Fruit fly (Drosophila melanogaster) S2 (cell line): ENCODE measurements around the gene Obp83b.
A peak's percentile ranks its signal among the peaks of the same experiment; 100 is the strongest.

Experiments
- CG8478 ChIP-seq: fragments of >200 bp; optimal IDR thresholded peaks from 2 replicates; lab custom pipeline; 2018
- CTCF ChIP-seq, 2 experiments: fragments of >200 bp; optimal IDR thresholded peaks; 2 replicates each; lab custom pipeline; 2018

Obp83b gene

dm6 chr3R:5937715-5938114 lies 38.9 kb downstream of the Obp83b start:
- no peak for TF ChIP-seq CG8478 (lab: Kevin White, UChicago)
- TF ChIP-seq CTCF (optimal IDR thresholded peaks at IDR 0.05; lab: Kevin White, UChicago) = no peak

DNA sequence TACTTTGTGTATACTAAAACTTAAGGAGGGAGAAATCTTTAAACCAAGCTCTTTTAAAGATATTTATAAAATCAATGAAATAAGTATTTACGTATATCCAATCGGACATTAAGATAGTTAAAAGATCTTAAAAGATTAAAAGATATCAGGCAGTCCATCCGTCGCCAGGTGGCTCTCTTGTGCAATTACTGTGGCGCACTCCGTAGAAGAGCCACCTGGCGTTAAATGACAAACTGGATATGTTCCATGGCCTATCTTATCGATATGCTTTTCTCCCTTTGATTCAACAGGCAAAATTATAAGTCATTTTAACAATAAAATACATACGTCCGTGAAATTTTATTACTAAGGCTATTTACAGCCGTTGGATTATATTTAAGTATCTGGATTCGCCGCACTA lies 48.8 kb downstream of the Obp83b start:
- TF ChIP-seq CTCF (optimal IDR thresholded peaks at IDR 0.05; lab: Kevin White, UChicago) = peak; percentile 56 to 80
- no peak for TF ChIP-seq CG8478 (lab: Kevin White, UChicago)
